Fruit fly (Drosophila melanogaster) whole organism, wandering third instar larva: Measurements from ENCODE around the gene RpS10b.

Experiments
- Abd-B ChIP-seq: fragments of >200 bp; optimal IDR thresholded peaks from 2 replicates; lab custom pipeline; 2017; ENCODE audit warnings: missing biosample characterization, missing genetic modification characterization
- Dfd ChIP-seq: fragments of >200 bp; optimal IDR thresholded peaks from 2 replicates; lab custom pipeline; 2017; ENCODE audit warnings: missing biosample characterization, missing genetic modification characterization
- Hnf4 ChIP-seq: fragments of 200-800 bp; sonication (Bioruptor generic); optimal IDR thresholded peaks from 2 replicates; lab custom pipeline; 2016; ENCODE audit warnings: missing biosample characterization, mild to moderate bottlenecking, missing genetic modification characterization
- Hr78 ChIP-seq: fragments of >200 bp; optimal IDR thresholded peaks from 2 replicates; lab custom pipeline; 2017; ENCODE audit warnings: missing biosample characterization, missing genetic modification characterization
- Myc ChIP-seq: fragments of >200 bp; optimal IDR thresholded peaks from 2 replicates; lab custom pipeline; 2017
- Rel ChIP-seq, 2 experiments: fragments of 200-800 bp; sonication (Bioruptor generic) in 1 of 2; optimal IDR thresholded peaks; 2 replicates in 1 of 2; 3 replicates in 1 of 2; lab custom pipeline; 2016 to 2019; ENCODE audit warnings: mild to moderate bottlenecking in 2 of 2, missing biosample characterization in 2 of 2, missing genetic modification characterization in 2 of 2, moderate library complexity in 1 of 2
- brk ChIP-seq: fragments of 200-800 bp; sonication (Bioruptor generic); optimal IDR thresholded peaks from 2 replicates; lab custom pipeline; 2016; ENCODE audit warnings: missing biosample characterization, mild to moderate bottlenecking, missing genetic modification characterization
- dsf ChIP-seq: sonication (Bioruptor generic); optimal IDR thresholded peaks from 2 replicates; lab custom pipeline; 2016; ENCODE audit warnings: missing biosample characterization, missing genetic modification characterization, borderline replicate concordance
- jim ChIP-seq: fragments of 175-275, 200-325 bp; sonication (Bioruptor generic); optimal IDR thresholded peaks from 2 replicates; lab custom pipeline; 2016; ENCODE audit warnings: missing biosample characterization, mild to moderate bottlenecking, missing genetic modification characterization
- psq ChIP-seq: fragments of 200-800 bp; sonication (Bioruptor generic); optimal IDR thresholded peaks from 3 replicates; lab custom pipeline; 2017; ENCODE audit warnings: missing biosample characterization, mild to moderate bottlenecking, missing genetic modification characterization, moderate library complexity
- woc ChIP-seq: sonication (Bioruptor generic); optimal IDR thresholded peaks from 2 replicates; lab custom pipeline; 2016; ENCODE audit warnings: missing biosample characterization, mild to moderate bottlenecking, missing genetic modification characterization

- TF ChIP-seq Rel (GFP tag; optimal IDR thresholded peaks at IDR 0.05; lab: Kevin White, UChicago): no peak
- TF ChIP-seq Rel (tag; optimal IDR thresholded peaks at IDR 0.05; lab: Kevin White, UChicago): no peak
- TF ChIP-seq Myc: no peak
- TF ChIP-seq Hnf4 (GFP tag; lab: Kevin White, UChicago): no peak
- no peak for TF ChIP-seq dsf (GFP tag; lab: Kevin White, UChicago)
- no peak for TF ChIP-seq Dfd
- TF ChIP-seq Hr78 (GFP tag; lab: Kevin White, UChicago): no peak
- no peak for TF ChIP-seq jim
- no peak for TF ChIP-seq psq (GFP tag; lab: Kevin White, UChicago)
- TF ChIP-seq woc (GFP tag; lab: Kevin White, UChicago): no peak
- TF ChIP-seq brk: no peak
- no peak for TF ChIP-seq Abd-B (GFP tag; lab: Kevin White, UChicago)
These were observed 49.4 kb upstream of the RpS10b start for dm6 chrX:19548438-19548837.
